Worm (Caenorhabditis elegans): ENCODE measurements around the gene mel-32.

DNA sequence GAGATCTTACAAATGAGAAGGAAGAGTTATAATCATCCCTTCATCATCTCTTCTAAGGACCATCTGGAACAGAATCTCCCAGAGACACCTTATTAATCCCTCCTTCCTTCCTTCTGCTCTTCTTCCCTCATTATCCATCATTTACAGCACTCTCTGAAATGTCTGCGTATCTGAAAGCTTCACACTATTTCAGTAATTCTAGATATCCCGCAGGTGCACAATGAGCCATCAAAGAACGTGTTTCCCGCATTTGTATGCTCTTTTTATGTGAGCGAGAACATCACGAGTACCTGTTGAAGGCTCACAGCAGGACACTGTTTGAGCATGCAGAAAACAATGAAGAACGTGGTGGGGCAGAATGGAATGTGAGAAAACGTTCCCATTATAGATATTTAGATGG is 33.6 kb upstream of the mel-32 start:
- TF ChIP-seq snpc-4 (tag; optimal IDR thresholded peaks at IDR 0.05) = no peak
- TF ChIP-seq aly-2 (tag; optimal IDR thresholded peaks at IDR 0.05) = no peak
- TF ChIP-seq unc-62 (GFP tag; optimal IDR thresholded peaks at IDR 0.05) = no peak
- TF ChIP-seq sma-3 (GFP tag; optimal IDR thresholded peaks at IDR 0.05) = no peak
- no peak for TF ChIP-seq nhr-12 (tag; optimal IDR thresholded peaks at IDR 0.05)
- no peak for TF ChIP-seq nhr-23 (tag; optimal IDR thresholded peaks at IDR 0.05)
- no peak for TF ChIP-seq nhr-25 (tag; optimal IDR thresholded peaks at IDR 0.05)
- TF ChIP-seq ztf-4 (tag; optimal IDR thresholded peaks at IDR 0.05) = no peak
- no peak for TF ChIP-seq lin-13 (GFP tag; optimal IDR thresholded peaks at IDR 0.05)
- no peak for TF ChIP-seq ceh-16 (tag; optimal IDR thresholded peaks at IDR 0.05)
- TF ChIP-seq ama-1 (optimal IDR thresholded peaks at IDR 0.05) = no peak

All from whole organism, L2 larva.